Worm (Caenorhabditis elegans) whole organism, mixed stage, embryonic: ENCODE data around the gene str-228.

Experiments used
- blmp-1 ChIP-seq: fragments of 150-350 bp; optimal IDR thresholded peaks from 2 replicates; lab custom pipeline; 2014; ENCODE audit warnings: missing biosample characterization, missing genetic modification characterization
- elt-1 ChIP-seq: sonication (generic microtip); optimal IDR thresholded peaks from 2 replicates; lab custom pipeline; 2017; ENCODE audit warnings: missing genetic modification characterization, mild to moderate bottlenecking, missing compliant biosample characterization, antibody characterized with exemption, moderate library complexity, borderline replicate concordance; ENCODE audit not compliant: insufficient read depth
- lin-13 ChIP-seq: fragments of 150-350 bp; optimal IDR thresholded peaks from 2 replicates; lab custom pipeline; 2014; ENCODE audit warnings: missing biosample characterization, missing genetic modification characterization
- lsy-2 ChIP-seq: fragments of 150-350 bp; optimal IDR thresholded peaks from 2 replicates; lab custom pipeline; 2014; ENCODE audit warnings: missing biosample characterization, missing genetic modification characterization
- nhr-12 ChIP-seq: fragments of 150-350 bp; optimal IDR thresholded peaks from 2 replicates; lab custom pipeline; 2014; ENCODE audit warnings: missing biosample characterization, missing genetic modification characterization
- pha-4 ChIP-seq: fragments of 150-350 bp; optimal IDR thresholded peaks from 2 replicates; lab custom pipeline; 2018; ENCODE audit warnings: missing biosample characterization, missing genetic modification reagents, missing genetic modification characterization

ce11 chrV:3490435-3490834 lies 19.5 kb upstream of the str-228 start, which contains the start of gene srbc-36:
- TF ChIP-seq blmp-1, result no peak
- TF ChIP-seq nhr-12, result no peak
- TF ChIP-seq pha-4, result no peak
- no peak for TF ChIP-seq elt-1 (tag; lab: Kevin White, UChicago)
- TF ChIP-seq lin-13, result no peak
- no peak for TF ChIP-seq lsy-2 (tag; lab: Kevin White, UChicago)
